Fruit fly (Drosophila melanogaster): ENCODE results near the gene CG33061.

The CG33061 gene

DNA sequence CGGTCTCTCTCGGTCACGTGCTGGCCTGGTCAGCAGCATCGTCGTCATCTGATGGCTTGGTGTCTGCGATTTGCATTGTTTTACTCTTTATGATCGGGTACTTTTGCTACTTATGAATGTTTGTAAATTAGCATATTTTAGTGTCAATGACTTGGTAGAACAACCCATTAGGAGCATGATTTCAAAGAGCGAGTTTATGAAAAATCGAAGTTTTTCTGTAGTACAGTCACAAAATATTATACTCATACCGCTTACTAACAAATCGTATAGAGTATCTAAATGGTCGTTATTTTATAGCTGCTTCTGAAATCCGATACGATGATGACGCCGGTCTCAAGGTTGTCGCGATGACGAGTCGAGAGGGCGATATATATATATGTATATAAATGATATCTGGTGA lies 43.3 kb upstream of the CG33061 start (continued):
- TF ChIP-seq CG10669 (GFP tag; optimal IDR thresholded peaks at IDR 0.05) (peak; percentile 85), ss (GFP tag; optimal IDR thresholded peaks at IDR 0.05) (peak; percentile 54 to 88), Smox (GFP tag; optimal IDR thresholded peaks at IDR 0.05) (peak; percentile 10), Sox102F (GFP tag; optimal IDR thresholded peaks at IDR 0.05) (peak; percentile 12), Met (GFP tag; optimal IDR thresholded peaks at IDR 0.05) (peak; percentile 19), lz (GFP tag; optimal IDR thresholded peaks at IDR 0.05) (peak; percentile 24), CG8632 (GFP tag; optimal IDR thresholded peaks at IDR 0.05) (peak; percentile 67), fd85E (GFP tag; optimal IDR thresholded peaks at IDR 0.05) (no peak), fkh (GFP tag; optimal IDR thresholded peaks at IDR 0.05) (no peak), Eip93F (GFP tag; optimal IDR thresholded peaks at IDR 0.05) (no peak), CG3919 (GFP tag; optimal IDR thresholded peaks at IDR 0.05) (peak; percentile 55), CG9139 (GFP tag; optimal IDR thresholded peaks at IDR 0.05) (peak; percentile 47), spab (GFP tag; optimal IDR thresholded peaks at IDR 0.05) (peak; percentile 78)

DNA sequence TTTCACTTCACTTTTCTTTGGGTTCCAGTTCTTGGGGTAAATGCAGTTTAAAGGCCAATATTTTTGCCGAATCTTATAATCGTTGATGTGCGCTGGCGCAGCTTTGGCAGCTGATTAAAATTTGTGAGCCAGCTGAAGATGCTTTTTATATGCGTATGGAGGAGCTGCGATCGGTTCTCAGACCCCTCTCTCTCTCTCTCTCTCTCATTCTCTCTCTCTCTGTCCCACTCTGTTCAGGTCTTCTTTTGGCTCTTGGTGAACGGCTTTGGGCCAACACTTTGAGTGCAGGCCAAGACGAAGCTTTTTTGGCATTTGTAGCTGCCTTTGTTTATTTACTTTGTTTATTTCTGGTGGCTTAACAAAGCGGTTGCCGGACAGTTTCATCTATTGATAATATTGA lies 41.3 kb upstream of the CG33061 start, which contains the start of gene CG13046:
CG13046 (minus strand) TSS at position 101 of the 400 bp plus-strand sequence.
- TF ChIP-seq salr (GFP tag; optimal IDR thresholded peaks at IDR 0.05) (no peak), vri (GFP tag; optimal IDR thresholded peaks at IDR 0.05) (no peak), CG6854 (GFP tag; optimal IDR thresholded peaks at IDR 0.05) (no peak), Met (GFP tag; optimal IDR thresholded peaks at IDR 0.05) (no peak), CG34406 (GFP tag; optimal IDR thresholded peaks at IDR 0.05) (no peak), Hr39 (GFP tag; optimal IDR thresholded peaks at IDR 0.05) (no peak), CG15336 (GFP tag; IDR thresholded peaks at IDR 0.05) (no peak), Ets21C (GFP tag; optimal IDR thresholded peaks at IDR 0.05) (no peak), Sox15 (GFP tag; optimal IDR thresholded peaks at IDR 0.05) (no peak), OdsH (GFP tag; optimal IDR thresholded peaks at IDR 0.05) (no peak), CG11902 (GFP tag; optimal IDR thresholded peaks at IDR 0.05) (no peak)

DNA sequence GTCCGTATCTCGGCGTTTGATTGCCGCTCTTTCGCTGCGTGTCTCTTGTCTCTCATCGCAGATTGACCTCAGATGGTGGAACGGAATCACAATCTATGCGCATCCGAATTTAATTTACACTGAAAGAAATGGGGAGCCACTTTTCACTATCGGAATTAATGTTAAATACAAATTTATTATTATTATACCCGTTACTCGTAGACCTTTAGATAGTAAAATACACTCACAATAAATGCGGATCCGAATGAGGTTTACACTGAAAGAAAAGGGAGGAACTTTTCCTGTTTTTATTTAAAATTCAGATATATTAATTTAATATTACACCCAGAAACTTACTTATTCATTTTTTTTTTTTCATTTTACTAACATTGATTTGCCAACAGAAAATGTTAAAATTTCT lies 40.5 kb upstream of the CG33061 start:
- TF ChIP-seq Sox14 (GFP tag; optimal IDR thresholded peaks at IDR 0.05) (no peak), CG9139 (GFP tag; optimal IDR thresholded peaks at IDR 0.05) (no peak), CG32006 (GFP tag; optimal IDR thresholded peaks at IDR 0.05) (peak; percentile 25), CG10669 (GFP tag; optimal IDR thresholded peaks at IDR 0.05) (peak; percentile 4), achi (GFP tag; optimal IDR thresholded peaks at IDR 0.05) (peak; percentile 23), CG34406 (GFP tag; optimal IDR thresholded peaks at IDR 0.05) (peak; percentile 5), Hr38 (GFP tag; optimal IDR thresholded peaks at IDR 0.05) (no peak), Hr4 (GFP tag; optimal IDR thresholded peaks at IDR 0.05) (peak; percentile 18), CG10631 (GFP tag; optimal IDR thresholded peaks at IDR 0.05) (peak; percentile 33), CG11762 (GFP tag; optimal IDR thresholded peaks at IDR 0.05; ENCODE audit: insufficient read depth) (peak; percentile 15), topi (GFP tag; optimal IDR thresholded peaks at IDR 0.05) (no peak), CG6163 (GFP tag; IDR thresholded peaks at IDR 0.05) (0 out of 3 replicates have a peak, but pooled peaks have one; percentile 45), CG6808 (GFP tag; optimal IDR thresholded peaks at IDR 0.05) (no peak), dac (GFP tag; optimal IDR thresholded peaks at IDR 0.05) (no peak), lz (GFP tag; optimal IDR thresholded peaks at IDR 0.05) (no peak), CG15336 (GFP tag; IDR thresholded peaks at IDR 0.05) (peak; percentile 8; the same call in 1 of the 2 replicates), CG6792 (GFP tag; optimal IDR thresholded peaks at IDR 0.05) (no peak), CG16779 (tag; optimal IDR thresholded peaks at IDR 0.05) (no peak), Sox15 (GFP tag; optimal IDR thresholded peaks at IDR 0.05) (no peak), fkh (GFP tag; optimal IDR thresholded peaks at IDR 0.05) (no peak), Hr39 (GFP tag; optimal IDR thresholded peaks at IDR 0.05) (no peak), CG4318 (GFP tag; optimal IDR thresholded peaks at IDR 0.05) (no peak), pdm3 (GFP tag; optimal IDR thresholded peaks at IDR 0.05) (peak; percentile 10), CG1621 (tag; optimal IDR thresholded peaks at IDR 0.05) (peak; percentile 12), fd59A (GFP tag; optimal IDR thresholded peaks at IDR 0.05) (no peak), Eip78C (GFP tag) (peak; percentile 73), Eip93F (GFP tag; optimal IDR thresholded peaks at IDR 0.05) (no peak), ss (GFP tag; optimal IDR thresholded peaks at IDR 0.05) (no peak), OdsH (GFP tag; optimal IDR thresholded peaks at IDR 0.05) (peak; percentile 26), Smox (GFP tag; optimal IDR thresholded peaks at IDR 0.05) (no peak), Gug (GFP tag; IDR thresholded peaks at IDR 0.05) (no peak), CG8632 (GFP tag; optimal IDR thresholded peaks at IDR 0.05) (no peak), CG3032 (tag; optimal IDR thresholded peaks at IDR 0.05) (no peak), Eip75B (GFP tag; optimal IDR thresholded peaks at IDR 0.05) (no peak), Lpt (GFP tag; optimal IDR thresholded peaks at IDR 0.05) (no peak), Sox102F (GFP tag; optimal IDR thresholded peaks at IDR 0.05) (no peak), net (GFP tag; optimal IDR thresholded peaks at IDR 0.05) (no peak)
